Worm (Caenorhabditis elegans) whole organism, L2 larva: Measurements from ENCODE around the gene F09E5.3.
A peak's percentile ranks its signal among the peaks of the same experiment; 100 is the strongest.

Experiments used
- R02D3.7 ChIP-seq: fragments of 150-350 bp; optimal IDR thresholded peaks from 2 replicates; lab custom pipeline; 2014; ENCODE audit warnings: missing biosample characterization, missing genetic modification characterization
- elt-3 ChIP-seq: sonication (generic microtip); optimal IDR thresholded peaks from 2 replicates; lab custom pipeline; 2017; ENCODE audit warnings: missing biosample characterization, missing genetic modification characterization
- lsy-2 ChIP-seq, 2 experiments: fragments of 150-350 bp in 1 of 2; sonication (generic microtip) in 1 of 2; optimal IDR thresholded peaks; 2 replicates each; lab custom pipeline; 2014 to 2017; ENCODE audit warnings: missing biosample characterization in 2 of 2, missing genetic modification characterization in 2 of 2
- nhr-12 ChIP-seq: fragments of 150-350 bp; optimal IDR thresholded peaks from 2 replicates; lab custom pipeline; 2014; ENCODE audit warnings: missing biosample characterization, missing genetic modification characterization
- nhr-237 ChIP-seq: fragments of 150-350 bp; optimal IDR thresholded peaks from 2 replicates; lab custom pipeline; 2014; ENCODE audit warnings: missing biosample characterization, missing genetic modification characterization
- sma-9 ChIP-seq, 2 experiments: fragments of 150-350 bp in 1 of 2; sonication (generic microtip) in 1 of 2; optimal IDR thresholded peaks; 2 replicates each; lab custom pipeline; 2014 to 2016; ENCODE audit warnings: missing genetic modification characterization in 2 of 2, mild to moderate bottlenecking in 1 of 2, missing biosample characterization in 1 of 2, missing compliant biosample characterization in 1 of 2, missing genetic modification reagents in 1 of 2, moderate library complexity in 1 of 2
- unc-39 ChIP-seq: fragments of 150-350 bp; optimal IDR thresholded peaks from 2 replicates; lab custom pipeline; 2014; ENCODE audit warnings: missing biosample characterization, missing genetic modification characterization
- zag-1 ChIP-seq: fragments of 150-350 bp; optimal IDR thresholded peaks from 2 replicates; lab custom pipeline; 2014; ENCODE audit warnings: missing biosample characterization, missing genetic modification characterization
- ztf-11 ChIP-seq: sonication (generic microtip); optimal IDR thresholded peaks from 2 replicates; lab custom pipeline; 2017; ENCODE audit warnings: missing biosample characterization, missing genetic modification characterization

DNA sequence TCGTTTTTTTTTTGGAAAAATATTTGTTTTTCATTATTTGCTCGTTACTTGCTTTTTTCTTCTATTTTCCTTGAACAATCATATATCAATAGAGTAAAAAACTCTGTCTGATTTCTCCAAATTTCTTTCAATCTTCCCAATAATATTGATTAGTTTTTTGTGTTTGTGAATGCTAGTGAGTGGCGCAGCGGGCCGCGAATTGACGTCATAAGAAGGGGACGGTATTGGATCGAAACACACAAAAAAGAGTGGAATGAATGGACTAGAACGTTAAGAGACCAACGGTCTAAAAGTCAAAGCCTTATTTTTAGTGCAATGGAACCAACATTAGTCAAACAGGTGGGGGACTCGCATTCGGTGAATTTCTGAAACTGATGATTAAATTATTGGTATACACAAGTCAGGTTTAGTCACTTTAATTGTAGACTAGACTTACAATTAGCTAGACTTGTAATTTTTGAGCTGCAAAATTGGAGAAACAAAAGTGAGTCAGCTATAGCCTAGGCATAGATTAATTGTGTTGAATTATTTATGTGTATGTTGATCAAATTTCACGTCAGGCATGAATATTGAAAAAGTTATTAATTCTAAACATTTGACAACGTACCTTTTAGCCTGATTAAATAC, 42.0 kb upstream of the F09E5.3 start:
- no peak for TF ChIP-seq unc-39 (tag; lab: Kevin White, UChicago)
- no peak for TF ChIP-seq lsy-2 (tag; optimal IDR thresholded peaks at IDR 0.05; lab: Kevin White, UChicago)
- TF ChIP-seq sma-9 (GFP tag; optimal IDR thresholded peaks at IDR 0.05; lab: Kevin White, UChicago) = peak; percentile 13
- TF ChIP-seq sma-9 (tag; optimal IDR thresholded peaks at IDR 0.05; lab: Kevin White, UChicago) = no peak
- TF ChIP-seq nhr-237 (tag; lab: Kevin White, UChicago) = no peak
- no peak for TF ChIP-seq zag-1 (tag; lab: Kevin White, UChicago)
- no peak for TF ChIP-seq R02D3.7
- no peak for TF ChIP-seq ztf-11 (tag; lab: Kevin White, UChicago)
- TF ChIP-seq nhr-12 = no peak
- TF ChIP-seq elt-3 (tag; lab: Kevin White, UChicago) = no peak
